Fruit fly (Drosophila melanogaster) whole organism, wandering third instar larva: ENCODE results near the gene CG15814.

Source experiments
- Jra ChIP-seq: sonication (Bioruptor generic); optimal IDR thresholded peaks from 2 replicates; lab custom pipeline; 2016; ENCODE audit warnings: missing biosample characterization, missing genetic modification characterization
- foxo ChIP-seq, 2 experiments: fragments of 200-800 bp; sonication (Bioruptor generic); optimal IDR thresholded peaks; 2 replicates in 1 of 2; 3 replicates in 1 of 2; lab custom pipeline; 2016 to 2017; ENCODE audit warnings: missing biosample characterization in 2 of 2, missing genetic modification characterization in 2 of 2
- fru ChIP-seq: fragments of 200-800 bp; sonication (Bioruptor generic); optimal IDR thresholded peaks from 3 replicates; lab custom pipeline; 2016; ENCODE audit warnings: missing biosample characterization, mild to moderate bottlenecking, missing genetic modification characterization

DNA sequence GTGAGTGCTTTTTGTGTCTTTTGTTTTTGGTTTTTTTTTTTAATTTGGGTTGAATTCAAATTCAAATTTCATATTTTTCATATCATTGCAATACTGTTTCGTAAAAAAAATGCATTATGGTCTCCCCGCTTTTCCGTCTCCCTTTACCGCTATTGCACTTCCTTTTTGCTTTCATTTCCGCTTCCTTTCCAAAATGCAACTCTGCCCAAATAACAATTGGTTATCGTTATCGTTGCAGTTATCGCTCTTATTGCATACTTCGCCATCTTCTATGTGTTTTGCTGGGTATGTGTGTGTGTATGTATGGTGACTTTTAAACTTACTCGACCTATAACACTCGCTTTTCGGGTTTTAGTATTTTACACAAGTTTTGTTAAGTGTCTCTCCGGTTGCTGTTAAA is 15.0 kb upstream of the CG15814 start:
- TF ChIP-seq foxo (GFP tag; optimal IDR thresholded peaks at IDR 0.05; lab: Kevin White, UChicago): no peak
- TF ChIP-seq fru (GFP tag; lab: Kevin White, UChicago): no peak
- TF ChIP-seq Jra: no peak
